Worm (Caenorhabditis elegans): ENCODE measurements around the gene F54A3.6.
"Not testable (repeated sequence)": the region's sequence is repeated elsewhere in the genome, so short reads cannot be mapped to it uniquely, and the experiment has no call there.

DNA sequence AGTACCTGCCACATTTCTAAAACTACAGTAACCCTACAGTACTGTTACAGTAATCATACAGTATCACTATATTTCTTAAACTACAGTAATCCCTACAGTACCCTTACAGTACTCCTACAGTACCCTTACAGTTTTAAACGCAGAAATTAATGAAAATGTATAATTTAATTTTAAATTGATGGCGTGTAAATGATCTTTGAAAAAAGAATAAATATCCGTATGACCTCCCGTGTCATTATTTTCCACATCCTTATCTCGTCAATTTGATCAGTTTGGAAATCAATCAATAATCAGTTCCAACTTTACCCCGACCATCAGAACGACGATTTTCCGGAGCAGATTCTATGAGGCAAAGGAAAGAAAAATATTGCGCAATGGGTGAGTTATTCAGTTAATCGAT lies 22.6 kb upstream of the F54A3.6 start, which contains the start of gene K09F6.3:
- TF ChIP-seq unc-39 (tag; optimal IDR thresholded peaks at IDR 0.05); lsy-2 (tag; optimal IDR thresholded peaks at IDR 0.05); nhr-237 (tag; optimal IDR thresholded peaks at IDR 0.05); ceh-83 (GFP tag; optimal IDR thresholded peaks at IDR 0.05); nhr-76 (tag; optimal IDR thresholded peaks at IDR 0.05); nhr-28 (tag; optimal IDR thresholded peaks at IDR 0.05); pha-4 (tag; optimal IDR thresholded peaks at IDR 0.05); snpc-4 (tag; optimal IDR thresholded peaks at IDR 0.05); elt-3 (tag; optimal IDR thresholded peaks at IDR 0.05); ham-2 (GFP tag; optimal IDR thresholded peaks at IDR 0.05); unc-62 (GFP tag; optimal IDR thresholded peaks at IDR 0.05): not testable (repeated sequence)
